Worm (Caenorhabditis elegans) whole organism, mixed stage, embryonic: ENCODE results near the gene Y73B6A.3.

ENCODE experiments used
- bed-3 ChIP-seq: fragments of 200-800 bp; sonication (Bioruptor generic); optimal IDR thresholded peaks from 3 replicates; lab custom pipeline; 2018; ENCODE audit warnings: mild to moderate bottlenecking, missing genetic modification characterization, moderate library complexity, missing compliant biosample characterization
- blmp-1 ChIP-seq: fragments of 150-350 bp; optimal IDR thresholded peaks from 2 replicates; lab custom pipeline; 2014; ENCODE audit warnings: missing biosample characterization, missing genetic modification characterization
- ceh-39 ChIP-seq: fragments of 150-350 bp; optimal IDR thresholded peaks from 2 replicates; lab custom pipeline; 2014; ENCODE audit warnings: missing biosample characterization, missing genetic modification characterization
- ceh-43 ChIP-seq: fragments of 200-800 bp; sonication (Bioruptor generic); optimal IDR thresholded peaks from 2 replicates; lab custom pipeline; 2018; ENCODE audit warnings: mild to moderate bottlenecking, missing genetic modification characterization, moderate library complexity, missing compliant biosample characterization
- ces-1 ChIP-seq: fragments of 150-350 bp; optimal IDR thresholded peaks from 2 replicates; lab custom pipeline; 2014; ENCODE audit warnings: missing biosample characterization, missing genetic modification reagents, missing genetic modification characterization
- cnd-1 ChIP-seq: fragments of 200-800 bp; sonication (Bioruptor generic); optimal IDR thresholded peaks from 2 replicates; lab custom pipeline; 2018; ENCODE audit warnings: mild to moderate bottlenecking, missing genetic modification characterization, missing compliant biosample characterization
- drap-1 ChIP-seq: fragments of 200-800 bp; sonication (Bioruptor generic); optimal IDR thresholded peaks from 3 replicates; lab custom pipeline; 2018; ENCODE audit warnings: mild to moderate bottlenecking, missing genetic modification characterization, missing compliant biosample characterization
- elt-1 ChIP-seq: sonication (generic microtip); optimal IDR thresholded peaks from 2 replicates; lab custom pipeline; 2017; ENCODE audit warnings: missing genetic modification characterization, mild to moderate bottlenecking, missing compliant biosample characterization, antibody characterized with exemption, moderate library complexity, borderline replicate concordance; ENCODE audit not compliant: insufficient read depth
- elt-3 ChIP-seq: fragments of 150-350 bp; optimal IDR thresholded peaks from 2 replicates; lab custom pipeline; 2014; ENCODE audit warnings: missing biosample characterization, missing genetic modification characterization
- flh-1 ChIP-seq: fragments of 200-800 bp; sonication (Bioruptor generic); optimal IDR thresholded peaks from 2 replicates; lab custom pipeline; 2018; ENCODE audit warnings: mild to moderate bottlenecking, missing genetic modification characterization, moderate library complexity, missing compliant biosample characterization
- ham-2 ChIP-seq: fragments of 200-800 bp; sonication (Bioruptor generic); optimal IDR thresholded peaks from 2 replicates; lab custom pipeline; 2018; ENCODE audit warnings: mild to moderate bottlenecking, missing genetic modification characterization, missing compliant biosample characterization
- hlh-1 ChIP-seq: fragments of 150-350 bp; optimal IDR thresholded peaks from 2 replicates; lab custom pipeline; 2014; ENCODE audit warnings: missing biosample characterization, missing genetic modification reagents, missing genetic modification characterization
- lsy-2 ChIP-seq: fragments of 150-350 bp; optimal IDR thresholded peaks from 2 replicates; lab custom pipeline; 2014; ENCODE audit warnings: missing biosample characterization, missing genetic modification characterization
- mab-5 ChIP-seq: fragments of 150-350 bp; optimal IDR thresholded peaks from 2 replicates; lab custom pipeline; 2014; ENCODE audit warnings: missing biosample characterization, missing genetic modification characterization
- mep-1 ChIP-seq: fragments of 150-350 bp; optimal IDR thresholded peaks from 2 replicates; lab custom pipeline; 2017; ENCODE audit warnings: missing biosample characterization, missing genetic modification reagents, missing genetic modification characterization, inconsistent platforms
- mls-2 ChIP-seq: sonication (generic microtip); optimal IDR thresholded peaks from 2 replicates; lab custom pipeline; 2016; ENCODE audit warnings: mild to moderate bottlenecking, missing genetic modification characterization, moderate library complexity, missing compliant biosample characterization
- nhr-12 ChIP-seq: fragments of 150-350 bp; optimal IDR thresholded peaks from 2 replicates; lab custom pipeline; 2014; ENCODE audit warnings: missing biosample characterization, missing genetic modification characterization
- nhr-2 ChIP-seq: fragments of 150-350 bp; optimal IDR thresholded peaks from 2 replicates; lab custom pipeline; 2014; ENCODE audit warnings: missing biosample characterization, missing genetic modification characterization
- nhr-237 ChIP-seq: fragments of 150-350 bp; optimal IDR thresholded peaks from 2 replicates; lab custom pipeline; 2014; ENCODE audit warnings: missing biosample characterization, missing genetic modification characterization
- nhr-28 ChIP-seq: fragments of 150-350 bp; optimal IDR thresholded peaks from 2 replicates; lab custom pipeline; 2014; ENCODE audit warnings: missing biosample characterization, missing genetic modification characterization
- nhr-76 ChIP-seq: sonication (generic microtip); optimal IDR thresholded peaks from 2 replicates; lab custom pipeline; 2017; ENCODE audit warnings: missing biosample characterization, missing genetic modification characterization
- pha-4 ChIP-seq: fragments of 150-350 bp; optimal IDR thresholded peaks from 2 replicates; lab custom pipeline; 2018; ENCODE audit warnings: missing biosample characterization, missing genetic modification reagents, missing genetic modification characterization
- sem-2 ChIP-seq: fragments of 200-800 bp; sonication (Bioruptor generic); optimal IDR thresholded peaks from 2 replicates; lab custom pipeline; 2018; ENCODE audit warnings: mild to moderate bottlenecking, missing genetic modification characterization, missing compliant biosample characterization
- snpc-4 ChIP-seq: fragments of 150-350 bp; optimal IDR thresholded peaks from 2 replicates; lab custom pipeline; 2014; ENCODE audit warnings: missing biosample characterization, missing genetic modification characterization
- sptf-1 ChIP-seq: sonication (generic microtip); optimal IDR thresholded peaks from 2 replicates; lab custom pipeline; 2017; ENCODE audit warnings: mild to moderate bottlenecking, missing genetic modification characterization, moderate library complexity, missing compliant biosample characterization
- tbx-8 ChIP-seq: fragments of 200-800 bp; sonication (Bioruptor generic); optimal IDR thresholded peaks from 2 replicates; lab custom pipeline; 2018; ENCODE audit warnings: mild to moderate bottlenecking, missing genetic modification characterization, moderate library complexity, missing compliant biosample characterization
- unc-120 ChIP-seq: sonication (generic microtip); optimal IDR thresholded peaks from 2 replicates; lab custom pipeline; 2017; ENCODE audit warnings: missing genetic modification characterization, missing compliant biosample characterization; ENCODE audit not compliant: poor library complexity, severe bottlenecking
- unc-39 ChIP-seq: fragments of 150-350 bp; optimal IDR thresholded peaks from 2 replicates; lab custom pipeline; 2014; ENCODE audit warnings: missing biosample characterization, missing genetic modification characterization
- unc-62 ChIP-seq: fragments of 150-350 bp; optimal IDR thresholded peaks from 2 replicates; lab custom pipeline; 2014; ENCODE audit warnings: missing biosample characterization, missing genetic modification reagents, missing genetic modification characterization
- zip-8 ChIP-seq: fragments of 150-350 bp; optimal IDR thresholded peaks from 2 replicates; lab custom pipeline; 2014; ENCODE audit warnings: missing biosample characterization, missing genetic modification characterization
- ztf-11 ChIP-seq: fragments of 150-350 bp; optimal IDR thresholded peaks from 2 replicates; lab custom pipeline; 2014; ENCODE audit warnings: missing biosample characterization, missing genetic modification characterization

The Y73B6A.3 gene

ce11 chrIV:6740190-6740589 is at the start of gene Y73B6A.3:
Gene Y73B6A.3 (minus strand): TSS chrIV:6740290.
- TF ChIP-seq mab-5 (tag; lab: Kevin White, UChicago) (no peak), nhr-76 (tag; lab: Kevin White, UChicago) (no peak), bed-3 (no peak), hlh-1 (tag; lab: Kevin White, UChicago) (no peak), sem-2 (no peak), unc-39 (no peak), cnd-1 (tag; lab: Kevin White, UChicago) (no peak), tbx-8 (GFP tag; lab: Kevin White, UChicago) (no peak), mep-1 (tag; lab: Kevin White, UChicago) (no peak), ceh-39 (no peak), unc-120 (tag; lab: Kevin White, UChicago) (no peak), nhr-12 (tag; lab: Kevin White, UChicago) (no peak), nhr-2 (tag; lab: Kevin White, UChicago) (no peak), elt-1 (tag; lab: Kevin White, UChicago) (no peak), unc-62 (GFP tag; lab: Kevin White, UChicago) (no peak), lsy-2 (tag; lab: Kevin White, UChicago) (no peak), blmp-1 (tag; lab: Kevin White, UChicago) (no peak), mls-2 (tag; lab: Kevin White, UChicago) (no peak), elt-3 (no peak), sptf-1 (tag; lab: Kevin White, UChicago) (no peak)
- TF ChIP-seq, all 35 proteins: peak for 0

- TF ChIP-seq mls-2 (tag; lab: Kevin White, UChicago): no peak
- peak; percentile 49 for TF ChIP-seq nhr-237 (tag; lab: Kevin White, UChicago)
- TF ChIP-seq flh-1 (GFP tag; lab: Kevin White, UChicago): no peak
- no peak for TF ChIP-seq pha-4 (tag; lab: Kevin White, UChicago)
- no peak for TF ChIP-seq bed-3
- no peak for TF ChIP-seq ceh-43
- TF ChIP-seq unc-120 (tag; lab: Kevin White, UChicago): peak; percentile 80
- TF ChIP-seq ces-1 (GFP tag; lab: Kevin White, UChicago): peak; percentile 35
- TF ChIP-seq nhr-2 (tag; lab: Kevin White, UChicago): no peak
- peak; percentile 25 for TF ChIP-seq mep-1 (tag; lab: Kevin White, UChicago)
- no peak for TF ChIP-seq nhr-28 (tag; lab: Kevin White, UChicago)
- no peak for TF ChIP-seq zip-8 (tag; lab: Kevin White, UChicago)
- TF ChIP-seq ceh-39: no peak
- no peak for TF ChIP-seq ham-2 (GFP tag; lab: Kevin White, UChicago)
- no peak for TF ChIP-seq elt-3
- TF ChIP-seq elt-1 (tag; lab: Kevin White, UChicago): no peak
Measured at ce11 chrIV:6785873-6786272, 45.8 kb upstream of the Y73B6A.3 start.

- peak; percentile 41 for TF ChIP-seq hlh-1 (tag; lab: Kevin White, UChicago)
- peak; percentile 91 for TF ChIP-seq ham-2 (GFP tag; lab: Kevin White, UChicago)
- peak; percentile 38 for TF ChIP-seq pha-4 (tag; lab: Kevin White, UChicago)
- TF ChIP-seq ztf-11 (tag; lab: Kevin White, UChicago): no peak
- no peak for TF ChIP-seq blmp-1 (tag; lab: Kevin White, UChicago)
- TF ChIP-seq unc-120 (tag; lab: Kevin White, UChicago): peak; percentile 77
Measured at ce11 chrIV:6785151-6785550, 45.1 kb upstream of the Y73B6A.3 start, which contains the start of gene dyci-1. Gene dyci-1 (minus strand): TSS chrIV:6785272.

DNA sequence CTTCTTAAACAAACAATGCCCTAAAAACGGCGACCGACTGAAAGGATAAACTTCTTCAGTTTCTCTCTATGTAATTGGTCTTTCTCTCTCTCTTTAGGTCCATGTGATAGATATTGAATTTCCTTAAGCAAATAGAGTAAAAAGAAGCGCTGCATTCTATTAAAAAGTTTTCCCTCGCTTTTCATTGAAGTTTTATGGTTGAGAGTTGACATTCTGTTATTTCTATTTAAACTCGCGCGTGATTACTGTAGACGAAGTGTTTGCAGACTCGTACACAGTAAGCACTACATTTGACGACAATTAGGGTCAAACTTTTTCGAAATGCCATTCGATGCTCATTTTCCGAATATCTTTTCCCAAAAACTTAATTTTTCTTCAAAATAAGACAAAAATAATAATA is 37.1 kb upstream of the Y73B6A.3 start:
- TF ChIP-seq blmp-1 (tag; lab: Kevin White, UChicago) (no peak), mab-5 (tag; lab: Kevin White, UChicago) (no peak), ceh-39 (no peak), elt-1 (tag; lab: Kevin White, UChicago) (no peak), nhr-76 (tag; lab: Kevin White, UChicago) (no peak), elt-3 (no peak), drap-1 (GFP tag; lab: Kevin White, UChicago) (no peak), nhr-28 (tag; lab: Kevin White, UChicago) (no peak), hlh-1 (tag; lab: Kevin White, UChicago) (no peak), snpc-4 (tag; lab: Kevin White, UChicago) (no peak), ceh-43 (no peak), ces-1 (GFP tag; lab: Kevin White, UChicago) (no peak)
